Worm (Caenorhabditis elegans) whole organism, L3 larva: ENCODE data around the gene ttr-39.

Experiments used
- R02D3.7 ChIP-seq: fragments of 150-350 bp; optimal IDR thresholded peaks from 2 replicates; lab custom pipeline; 2014; ENCODE audit warnings: missing biosample characterization, missing genetic modification characterization
- ZK546.5 ChIP-seq: sonication (generic microtip); optimal IDR thresholded peaks from 2 replicates; lab custom pipeline; 2017; ENCODE audit warnings: missing biosample characterization, missing genetic modification characterization
- ama-1 ChIP-seq: fragments of 150-350 bp; optimal IDR thresholded peaks from 2 replicates; lab custom pipeline; 2018
- ceh-16 ChIP-seq: sonication (generic microtip); optimal IDR thresholded peaks from 2 replicates; lab custom pipeline; 2017; ENCODE audit warnings: missing biosample characterization, missing genetic modification characterization
- ceh-28 ChIP-seq: fragments of 150-350 bp; optimal IDR thresholded peaks from 2 replicates; lab custom pipeline; 2014; ENCODE audit warnings: missing biosample characterization, missing genetic modification reagents, missing genetic modification characterization
- ceh-82 ChIP-seq: fragments of 150-350 bp; optimal IDR thresholded peaks from 2 replicates; lab custom pipeline; 2014; ENCODE audit warnings: missing biosample characterization, missing genetic modification characterization
- ceh-9 ChIP-seq: sonication (generic microtip); optimal IDR thresholded peaks from 2 replicates; lab custom pipeline; 2018; ENCODE audit warnings: missing biosample characterization, missing genetic modification characterization
- daf-12 ChIP-seq: fragments of 150-350 bp; optimal IDR thresholded peaks from 2 replicates; lab custom pipeline; 2014; ENCODE audit warnings: missing biosample characterization, missing genetic modification reagents, missing genetic modification characterization
- egl-27 ChIP-seq: sonication (generic microtip); optimal IDR thresholded peaks from 4 replicates; lab custom pipeline; 2017; ENCODE audit warnings: missing biosample characterization, missing genetic modification reagents, missing genetic modification characterization
- egl-5 ChIP-seq: fragments of 150-350 bp; optimal IDR thresholded peaks from 2 replicates; lab custom pipeline; 2017; ENCODE audit warnings: missing biosample characterization, missing genetic modification reagents, missing genetic modification characterization, inconsistent platforms
- elt-1 ChIP-seq: fragments of 150-350 bp; optimal IDR thresholded peaks from 2 replicates; lab custom pipeline; 2014; ENCODE audit warnings: missing biosample characterization, missing genetic modification characterization
- elt-2 ChIP-seq: sonication (generic microtip); optimal IDR thresholded peaks from 2 replicates; lab custom pipeline; 2016; ENCODE audit warnings: missing genetic modification reagents, mild to moderate bottlenecking, missing genetic modification characterization, missing compliant biosample characterization
- elt-3 ChIP-seq, 3 experiments: fragments of 150-350 bp in 1 of 3; sonication (generic microtip) in 2 of 3; optimal IDR thresholded peaks; 2 replicates in 2 of 3; 4 replicates in 1 of 3; lab custom pipeline; 2014 to 2017; ENCODE audit warnings: missing biosample characterization in 3 of 3, missing genetic modification characterization in 3 of 3
- fkh-2 ChIP-seq: fragments of 150-350 bp; optimal IDR thresholded peaks from 2 replicates; lab custom pipeline; 2014; ENCODE audit warnings: missing biosample characterization, missing genetic modification reagents, missing genetic modification characterization
- fos-1 ChIP-seq: fragments of 150-350 bp; optimal IDR thresholded peaks from 2 replicates; lab custom pipeline; 2014; ENCODE audit warnings: missing biosample characterization, missing genetic modification characterization
- hmg-11 ChIP-seq: sonication (generic microtip); optimal IDR thresholded peaks from 2 replicates; lab custom pipeline; 2016; ENCODE audit warnings: missing genetic modification characterization, missing compliant biosample characterization
- lin-15B ChIP-seq: fragments of 150-350 bp; optimal IDR thresholded peaks from 2 replicates; lab custom pipeline; 2014; ENCODE audit warnings: missing biosample characterization, missing genetic modification characterization
- lin-39 ChIP-seq: fragments of 150-350 bp; optimal IDR thresholded peaks from 2 replicates; lab custom pipeline; 2018; ENCODE audit warnings: missing biosample characterization, missing genetic modification reagents, missing genetic modification characterization
- lsy-12 ChIP-seq: sonication (generic microtip); optimal IDR thresholded peaks from 2 replicates; lab custom pipeline; 2016; ENCODE audit warnings: mild to moderate bottlenecking, missing genetic modification characterization, missing compliant biosample characterization
- mdl-1 ChIP-seq: fragments of 150-350 bp; optimal IDR thresholded peaks from 2 replicates; lab custom pipeline; 2014; ENCODE audit warnings: missing biosample characterization, missing genetic modification characterization
- mml-1 ChIP-seq: fragments of 150-350 bp; sonication (generic microtip); optimal IDR thresholded peaks from 3 replicates; lab custom pipeline; 2014; ENCODE audit warnings: missing biosample characterization, missing genetic modification characterization
- nfya-1 ChIP-seq: sonication (generic microtip); optimal IDR thresholded peaks from 2 replicates; lab custom pipeline; 2017; ENCODE audit warnings: missing genetic modification characterization, mild to moderate bottlenecking, missing compliant biosample characterization, antibody characterized with exemption, moderate library complexity; ENCODE audit not compliant: insufficient read depth
- nhr-12 ChIP-seq: fragments of 150-350 bp; optimal IDR thresholded peaks from 2 replicates; lab custom pipeline; 2014; ENCODE audit warnings: missing biosample characterization, missing genetic modification characterization
- nhr-23 ChIP-seq: fragments of 150-350 bp; optimal IDR thresholded peaks from 2 replicates; lab custom pipeline; 2014; ENCODE audit warnings: missing biosample characterization, missing genetic modification reagents, missing genetic modification characterization
- nhr-237 ChIP-seq: fragments of 150-350 bp; optimal IDR thresholded peaks from 2 replicates; lab custom pipeline; 2014; ENCODE audit warnings: missing biosample characterization, missing genetic modification characterization
- nhr-25 ChIP-seq: sonication (generic microtip); optimal IDR thresholded peaks from 2 replicates; lab custom pipeline; 2017; ENCODE audit warnings: missing biosample characterization, missing genetic modification characterization
- nhr-43 ChIP-seq: sonication (generic microtip); optimal IDR thresholded peaks from 2 replicates; lab custom pipeline; 2016; ENCODE audit warnings: mild to moderate bottlenecking, missing genetic modification characterization, missing compliant biosample characterization; ENCODE audit not compliant: poor library complexity, severe bottlenecking
- nhr-76 ChIP-seq: fragments of 150-350 bp; sonication (generic microtip); optimal IDR thresholded peaks from 5 replicates; lab custom pipeline; 2014; ENCODE audit warnings: missing biosample characterization, missing genetic modification characterization
- nhr-77 ChIP-seq: fragments of 150-350 bp; optimal IDR thresholded peaks from 2 replicates; lab custom pipeline; 2014; ENCODE audit warnings: missing biosample characterization, missing genetic modification characterization
- pha-4 ChIP-seq: fragments of 150-350 bp; optimal IDR thresholded peaks from 2 replicates; lab custom pipeline; 2014; ENCODE audit warnings: missing biosample characterization, missing genetic modification reagents, missing genetic modification characterization
- pqm-1 ChIP-seq: fragments of 150-350 bp; optimal IDR thresholded peaks from 2 replicates; lab custom pipeline; 2017; ENCODE audit warnings: missing biosample characterization, missing genetic modification characterization, inconsistent platforms
- sea-2 ChIP-seq: fragments of 150-350 bp; sonication (generic microtip); optimal IDR thresholded peaks from 4 replicates; lab custom pipeline; 2014; ENCODE audit warnings: missing biosample characterization, missing genetic modification reagents, missing genetic modification characterization
- skn-1 ChIP-seq: fragments of 150-350 bp; optimal IDR thresholded peaks from 2 replicates; lab custom pipeline; 2014; ENCODE audit warnings: missing biosample characterization, missing genetic modification characterization
- snpc-4 ChIP-seq: fragments of 150-350 bp; optimal IDR thresholded peaks from 2 replicates; lab custom pipeline; 2014; ENCODE audit warnings: missing biosample characterization, missing genetic modification characterization
- unc-62 ChIP-seq: fragments of 150-350 bp; sonication (generic microtip); optimal IDR thresholded peaks from 4 replicates; lab custom pipeline; 2014; ENCODE audit warnings: missing biosample characterization, missing genetic modification reagents, missing genetic modification characterization
- zag-1 ChIP-seq: fragments of 150-350 bp; optimal IDR thresholded peaks from 2 replicates; lab custom pipeline; 2014; ENCODE audit warnings: missing biosample characterization, missing genetic modification characterization
- ztf-4 ChIP-seq: fragments of 150-350 bp; optimal IDR thresholded peaks from 2 replicates; lab custom pipeline; 2014; ENCODE audit warnings: missing biosample characterization, missing genetic modification characterization

ttr-39 gene

ce11 chrIV:10089777-10090176 lies at the start of gene ttr-39:
ttr-39 (minus strand) TSS chrIV:10089877.
- TF ChIP-seq nhr-237 (tag; lab: Kevin White, UChicago) = no peak

ce11 chrIV:10137804-10138203 lies 48.1 kb upstream of the ttr-39 start, which contains the start of gene K08F4.12:
K08F4.12 (plus strand) TSS chrIV:10138104.
- TF ChIP-seq ZK546.5 (tag; lab: Kevin White, UChicago) (no peak), elt-2 (tag; lab: Kevin White, UChicago) (no peak), nhr-76 (tag; lab: Kevin White, UChicago) (no peak), nhr-77 (tag; lab: Kevin White, UChicago) (no peak), daf-12 (tag; lab: Kevin White, UChicago) (no peak), ztf-4 (tag; lab: Kevin White, UChicago) (no peak), lsy-12 (tag; lab: Kevin White, UChicago) (no peak), nhr-12 (tag; lab: Kevin White, UChicago) (no peak), sea-2 (GFP tag; lab: Kevin White, UChicago) (no peak), nhr-43 (no peak), elt-3 (tag; optimal IDR thresholded peaks at IDR 0.05; lab: Kevin White, UChicago) (no peak), egl-5 (no peak), mdl-1 (tag; lab: Kevin White, UChicago) (no peak), ceh-16 (tag; lab: Kevin White, UChicago) (no peak), egl-27 (tag; lab: Kevin White, UChicago) (no peak), ama-1 (lab: Kevin White, UChicago) (no peak)

ce11 chrIV:10135817-10136216 lies 46.1 kb upstream of the ttr-39 start, which contains the start of gene K08F4.5:
K08F4.5 (minus strand) TSS chrIV:10135917.
- TF ChIP-seq elt-2 (tag; lab: Kevin White, UChicago) = no peak
- TF ChIP-seq ceh-9 (tag; lab: Kevin White, UChicago) = no peak
- TF ChIP-seq zag-1 (tag; lab: Kevin White, UChicago) = no peak
- TF ChIP-seq mml-1 = no peak
- no peak for TF ChIP-seq elt-1 (tag; lab: Kevin White, UChicago)
- no peak for TF ChIP-seq nhr-237 (tag; lab: Kevin White, UChicago)
- no peak for TF ChIP-seq skn-1 (tag; lab: Kevin White, UChicago)
- no peak for TF ChIP-seq ceh-82
- TF ChIP-seq fkh-2 = no peak
- TF ChIP-seq unc-62 = no peak
- TF ChIP-seq nhr-23 (tag; lab: Kevin White, UChicago) = no peak
- TF ChIP-seq elt-3 (tag; optimal IDR thresholded peaks at IDR 0.05; lab: Kevin White, UChicago) = no peak
- no peak for TF ChIP-seq pha-4 (tag; lab: Kevin White, UChicago)

- TF ChIP-seq pqm-1 (tag; lab: Kevin White, UChicago) (no peak), R02D3.7 (tag; lab: Kevin White, UChicago) (no peak), ceh-28 (tag; lab: Kevin White, UChicago) (no peak)
Observed at ce11 chrIV:10129957-10130356, 40.3 kb upstream of the ttr-39 start, which contains the start of gene glt-3. glt-3 (plus strand) TSS chrIV:10130257.

ce11 chrIV:10128906-10129386 lies 39.3 kb upstream of the ttr-39 start, which contains the start of the genes gtbp-1 and K08F4.3:
gtbp-1 (minus strand) TSS chrIV:10128956.
K08F4.3 (plus strand) TSS chrIV:10129257.
- TF ChIP-seq fos-1 (tag; lab: Kevin White, UChicago) (no peak), ZK546.5 (tag; lab: Kevin White, UChicago) (peak; percentile 51), ceh-82 (peak; percentile 20), nhr-23 (tag; lab: Kevin White, UChicago) (no peak), elt-1 (tag; lab: Kevin White, UChicago) (no peak), mml-1 (no peak), elt-2 (tag; lab: Kevin White, UChicago) (peak; percentile 46), daf-12 (tag; lab: Kevin White, UChicago) (no peak), lin-15B (peak; percentile 94), nhr-43 (peak; percentile 28), lin-39 (tag; lab: Kevin White, UChicago) (peak; percentile 77), nhr-25 (tag; lab: Kevin White, UChicago) (peak; percentile 81), pha-4 (tag; lab: Kevin White, UChicago) (peak; percentile 88), snpc-4 (tag; lab: Kevin White, UChicago) (peak; percentile 42), R02D3.7 (tag; lab: Kevin White, UChicago) (peak; percentile 20), ama-1 (lab: Kevin White, UChicago) (peak; percentile 23), ztf-4 (tag; lab: Kevin White, UChicago) (no peak), elt-3 (tag; optimal IDR thresholded peaks at IDR 0.05; lab: Kevin White, UChicago) (peak in 1 of 3 experiments; percentile 12), hmg-11 (tag; lab: Kevin White, UChicago) (no peak), pqm-1 (tag; lab: Kevin White, UChicago) (peak; percentile 28), egl-5 (peak; percentile 94), nfya-1 (tag; lab: Kevin White, UChicago) (peak; percentile 90)
